Worm (Caenorhabditis elegans): Measurements from ENCODE around the gene M151.1.
A peak's percentile ranks its signal among the peaks of the same experiment; 100 is the strongest.

M151.1 gene

ce11 chrII:3678978-3679377 is 37.7 kb downstream of the M151.1 start:
- TF ChIP-seq lim-6 (tag; optimal IDR thresholded peaks at IDR 0.05) (no peak), tbx-2 (tag; optimal IDR thresholded peaks at IDR 0.05) (no peak), ceh-34 (tag; optimal IDR thresholded peaks at IDR 0.05) (no peak), ref-2 (tag; optimal IDR thresholded peaks at IDR 0.05) (no peak), hlh-30 (tag; optimal IDR thresholded peaks at IDR 0.05; ENCODE audit: insufficient read depth) (no peak)

DNA sequence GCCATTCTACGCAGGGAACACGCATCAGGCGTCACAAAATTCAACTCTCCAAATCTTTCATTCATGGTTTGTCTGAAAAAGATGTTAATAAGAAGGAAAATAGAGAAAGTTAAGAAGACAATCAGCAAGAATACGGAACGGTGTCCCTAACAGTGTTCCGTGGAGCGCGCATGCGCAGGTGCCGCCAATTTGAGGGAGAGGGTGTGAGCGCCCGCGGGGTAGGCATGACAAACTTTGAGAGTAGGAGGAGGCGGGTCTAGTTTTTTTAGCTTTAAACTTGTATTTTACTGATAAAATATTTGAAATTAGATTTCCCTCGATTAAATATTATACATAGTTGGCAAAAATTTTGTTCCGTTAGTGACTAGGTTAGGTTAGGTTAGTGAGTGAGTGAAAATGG is 39.1 kb downstream of the M151.1 start:
- TF ChIP-seq unc-3 (GFP tag; conservative IDR thresholded peaks at IDR 0.05) (no peak), unc-3 (tag; optimal IDR thresholded peaks at IDR 0.05) (no peak), nhr-11 (tag; optimal IDR thresholded peaks at IDR 0.05) (no peak), pag-3 (tag; optimal IDR thresholded peaks at IDR 0.05; ENCODE audit: borderline replicate concordance) (no peak), ets-4 (tag; optimal IDR thresholded peaks at IDR 0.05) (no peak), unc-86 (tag; optimal IDR thresholded peaks at IDR 0.05) (no peak), elt-2 (tag; optimal IDR thresholded peaks at IDR 0.05) (no peak), pha-2 (tag; optimal IDR thresholded peaks at IDR 0.05) (no peak), mec-3 (tag; optimal IDR thresholded peaks at IDR 0.05; ENCODE audit: borderline replicate concordance) (no peak), tbx-2 (tag; optimal IDR thresholded peaks at IDR 0.05) (no peak), Y22D7AL.16 (tag; optimal IDR thresholded peaks at IDR 0.05) (no peak), sox-2 (GFP tag; IDR thresholded peaks at IDR 0.05) (no peak), pqm-1 (tag; optimal IDR thresholded peaks at IDR 0.05) (no peak), ceh-31 (tag; optimal IDR thresholded peaks at IDR 0.05) (no peak), ceh-45 (GFP tag; IDR thresholded peaks at IDR 0.05) (no peak), hlh-15 (tag; optimal IDR thresholded peaks at IDR 0.05) (no peak), ceh-19 (GFP tag; optimal IDR thresholded peaks at IDR 0.05) (no peak), K02D7.2 (tag; optimal IDR thresholded peaks at IDR 0.05) (no peak), ceh-30 (tag; optimal IDR thresholded peaks at IDR 0.05) (no peak), lim-6 (tag; optimal IDR thresholded peaks at IDR 0.05) (no peak)

DNA sequence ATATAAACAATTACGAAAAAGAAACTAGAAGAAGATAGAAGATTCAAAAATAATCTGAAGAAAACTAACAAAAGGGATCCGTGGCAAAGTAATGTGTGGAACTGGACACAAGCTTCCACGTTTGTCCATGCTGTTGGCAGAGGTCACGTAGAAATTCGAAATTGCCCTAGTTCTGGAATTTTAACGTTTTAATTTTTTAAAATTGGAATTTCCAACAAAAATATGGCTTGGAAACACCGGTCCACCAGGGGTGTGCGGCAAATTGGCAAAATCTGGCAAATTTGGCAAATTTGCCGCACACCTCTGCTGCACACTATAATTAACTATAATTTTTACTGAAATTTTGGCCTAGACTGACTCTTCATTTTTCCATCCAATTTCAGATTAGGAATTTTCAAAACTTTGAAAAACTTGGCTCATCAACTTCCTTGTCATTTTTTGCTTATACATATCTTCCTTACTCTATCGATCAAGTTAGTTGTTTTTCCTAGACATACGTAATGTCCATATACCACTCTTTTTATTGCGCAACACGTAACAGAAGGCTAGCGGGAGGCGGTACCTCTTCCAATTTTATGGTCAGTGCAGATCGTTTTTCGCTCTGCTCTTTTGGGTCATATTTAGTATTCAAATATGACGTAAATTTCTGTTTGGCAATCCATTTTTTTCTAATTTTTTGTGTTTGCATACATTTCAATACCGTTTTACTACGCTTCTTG is 40.2 kb downstream of the M151.1 start, which contains the start of gene F19B10.10:
Gene F19B10.10 (minus strand): TSS at position 51 of the 719 bp plus-strand sequence.
- TF ChIP-seq che-1 (tag; optimal IDR thresholded peaks at IDR 0.05) (no peak), ceh-2 (tag; optimal IDR thresholded peaks at IDR 0.05) (no peak), tbx-2 (tag; optimal IDR thresholded peaks at IDR 0.05) (no peak), ceh-9 (tag; optimal IDR thresholded peaks at IDR 0.05) (no peak), lin-11 (tag; optimal IDR thresholded peaks at IDR 0.05) (no peak), ceh-19 (GFP tag; optimal IDR thresholded peaks at IDR 0.05) (no peak)

ce11 chrII:3682770-3683234 is 41.5 kb downstream of the M151.1 start, which contains the start of gene F19B10.1:
Gene F19B10.1, plus strand, starts transcription at chrII:3683184.
- TF ChIP-seq fax-1 (tag; optimal IDR thresholded peaks at IDR 0.05) (no peak), sox-2 (GFP tag; IDR thresholded peaks at IDR 0.05) (no peak), pag-3 (tag; optimal IDR thresholded peaks at IDR 0.05; ENCODE audit: borderline replicate concordance) (no peak), unc-42 (tag; optimal IDR thresholded peaks at IDR 0.05) (peak; percentile 14), gmeb-2 (tag; optimal IDR thresholded peaks at IDR 0.05) (no peak), unc-3 (GFP tag; conservative IDR thresholded peaks at IDR 0.05) (no peak), unc-3 (tag; optimal IDR thresholded peaks at IDR 0.05) (no peak), unc-55 (GFP tag; optimal IDR thresholded peaks at IDR 0.05) (peak; percentile 62), ets-4 (tag; optimal IDR thresholded peaks at IDR 0.05) (no peak), hlh-13 (GFP tag; optimal IDR thresholded peaks at IDR 0.05) (no peak), ceh-18 (tag; optimal IDR thresholded peaks at IDR 0.05) (peak; percentile 11), hlh-30 (tag; optimal IDR thresholded peaks at IDR 0.05; ENCODE audit: insufficient read depth) (peak; percentile 94), nfya-1 (tag; optimal IDR thresholded peaks at IDR 0.05) (peak; percentile 39)

All from whole organism, late embryonic.